Fruit fly (Drosophila melanogaster) whole organism, wandering third instar larva: ENCODE measurements around the gene CG3040.

Source experiments
- Abd-B ChIP-seq: fragments of >200 bp; optimal IDR thresholded peaks from 2 replicates; lab custom pipeline; 2017; ENCODE audit warnings: missing biosample characterization, missing genetic modification characterization
- CG32264 ChIP-seq: fragments of 200-800 bp; sonication (Bioruptor generic); optimal IDR thresholded peaks from 2 replicates; lab custom pipeline; 2016; ENCODE audit warnings: missing biosample characterization, missing genetic modification characterization
- Dfd ChIP-seq: fragments of >200 bp; optimal IDR thresholded peaks from 2 replicates; lab custom pipeline; 2017; ENCODE audit warnings: missing biosample characterization, missing genetic modification characterization
- GATAd ChIP-seq: sonication (Bioruptor generic); optimal IDR thresholded peaks from 2 replicates; lab custom pipeline; 2016; ENCODE audit warnings: missing biosample characterization, missing genetic modification characterization
- Hr78 ChIP-seq: fragments of >200 bp; optimal IDR thresholded peaks from 2 replicates; lab custom pipeline; 2017; ENCODE audit warnings: missing biosample characterization, missing genetic modification characterization
- Jra ChIP-seq: sonication (Bioruptor generic); optimal IDR thresholded peaks from 2 replicates; lab custom pipeline; 2016; ENCODE audit warnings: missing biosample characterization, missing genetic modification characterization
- Mio ChIP-seq: sonication (Bioruptor generic); optimal IDR thresholded peaks from 2 replicates; lab custom pipeline; 2016; ENCODE audit warnings: missing biosample characterization, missing genetic modification characterization
- N ChIP-seq: fragments of >200 bp; optimal IDR thresholded peaks from 2 replicates; lab custom pipeline; 2018; ENCODE audit warnings: missing biosample characterization, missing external identifiers, missing genetic modification characterization
- br ChIP-seq: fragments of 200-800 bp; sonication (Bioruptor generic); optimal IDR thresholded peaks from 2 replicates; lab custom pipeline; 2016; ENCODE audit warnings: missing biosample characterization, missing genetic modification characterization
- dmrt93B ChIP-seq: fragments of 200-800 bp; sonication (Bioruptor generic); optimal IDR thresholded peaks from 2 replicates; lab custom pipeline; 2018; ENCODE audit warnings: missing biosample characterization, mild to moderate bottlenecking, missing genetic modification characterization
- fru ChIP-seq: fragments of 200-800 bp; sonication (Bioruptor generic); optimal IDR thresholded peaks from 3 replicates; lab custom pipeline; 2016; ENCODE audit warnings: missing biosample characterization, mild to moderate bottlenecking, missing genetic modification characterization
- jim ChIP-seq: fragments of 175-275, 200-325 bp; sonication (Bioruptor generic); optimal IDR thresholded peaks from 2 replicates; lab custom pipeline; 2016; ENCODE audit warnings: missing biosample characterization, mild to moderate bottlenecking, missing genetic modification characterization
- pan ChIP-seq: fragments of >200 bp; optimal IDR thresholded peaks from 2 replicates; lab custom pipeline; 2017

DNA sequence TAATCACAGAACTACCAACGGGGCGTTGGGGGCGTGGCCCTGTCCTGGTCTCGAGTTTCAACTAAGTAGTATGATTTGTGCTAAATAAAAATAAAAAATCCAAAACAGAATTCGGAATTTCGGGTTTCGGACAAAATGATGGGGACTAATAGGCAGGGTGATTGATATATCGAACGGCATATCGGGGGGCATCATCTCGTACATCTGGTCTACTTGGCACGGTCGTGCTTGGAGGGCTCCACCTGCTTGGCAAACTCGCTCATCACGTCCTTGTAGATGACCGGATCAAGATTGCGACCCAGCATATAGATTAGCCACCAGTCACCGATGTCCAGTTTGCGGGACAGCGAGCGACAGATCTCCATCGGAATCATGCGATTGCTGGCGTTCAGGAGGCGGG, 1.0 kb upstream of the CG3040 start:
- TF ChIP-seq N (no peak), pan (lab: Kevin White, UChicago) (no peak), jim (no peak), fru (GFP tag; lab: Kevin White, UChicago) (no peak), Mio (GFP tag; lab: Kevin White, UChicago) (no peak), Abd-B (GFP tag; lab: Kevin White, UChicago) (no peak), Dfd (no peak), CG32264 (no peak), Jra (no peak), dmrt93B (no peak), br (GFP tag; lab: Kevin White, UChicago) (no peak), Hr78 (GFP tag; lab: Kevin White, UChicago) (no peak), GATAd (GFP tag; lab: Kevin White, UChicago) (no peak)
